Fruit fly (Drosophila melanogaster) whole organism, wandering third instar larva: ENCODE measurements around the gene CG13101.

Experiments used
- Abd-B ChIP-seq: fragments of >200 bp; optimal IDR thresholded peaks from 2 replicates; lab custom pipeline; 2017; ENCODE audit warnings: missing biosample characterization, missing genetic modification characterization
- CG32264 ChIP-seq: fragments of 200-800 bp; sonication (Bioruptor generic); optimal IDR thresholded peaks from 2 replicates; lab custom pipeline; 2016; ENCODE audit warnings: missing biosample characterization, missing genetic modification characterization
- CG9705 ChIP-seq: fragments of 200-800 bp; sonication (Bioruptor generic); optimal IDR thresholded peaks from 2 replicates; lab custom pipeline; 2018; ENCODE audit warnings: missing biosample characterization, mild to moderate bottlenecking, missing genetic modification characterization
- CrebA ChIP-seq: fragments of 200-800 bp; sonication (Bioruptor generic); optimal IDR thresholded peaks from 2 replicates; lab custom pipeline; 2016; ENCODE audit warnings: missing biosample characterization, mild to moderate bottlenecking, missing genetic modification characterization, borderline replicate concordance
- Dfd ChIP-seq: fragments of >200 bp; optimal IDR thresholded peaks from 2 replicates; lab custom pipeline; 2017; ENCODE audit warnings: missing biosample characterization, missing genetic modification characterization
- Dif ChIP-seq: fragments of 200-275, 200-300 bp; sonication (Bioruptor generic); optimal IDR thresholded peaks from 2 replicates; lab custom pipeline; 2018; ENCODE audit warnings: missing biosample characterization, missing genetic modification characterization; ENCODE audit not compliant: partially characterized antibody
- GATAd ChIP-seq: sonication (Bioruptor generic); optimal IDR thresholded peaks from 2 replicates; lab custom pipeline; 2016; ENCODE audit warnings: missing biosample characterization, missing genetic modification characterization
- HLH106 ChIP-seq: fragments of 200-800 bp; optimal IDR thresholded peaks from 3 replicates; lab custom pipeline; 2019; ENCODE audit warnings: missing biosample characterization, mild to moderate bottlenecking, missing genetic modification characterization, moderate library complexity
- Hnf4 ChIP-seq: fragments of 200-800 bp; sonication (Bioruptor generic); optimal IDR thresholded peaks from 2 replicates; lab custom pipeline; 2016; ENCODE audit warnings: missing biosample characterization, mild to moderate bottlenecking, missing genetic modification characterization
- Hr78 ChIP-seq: fragments of >200 bp; optimal IDR thresholded peaks from 2 replicates; lab custom pipeline; 2017; ENCODE audit warnings: missing biosample characterization, missing genetic modification characterization
- Hr83 ChIP-seq: fragments of 200-300 bp; sonication (Bioruptor generic); optimal IDR thresholded peaks from 2 replicates; lab custom pipeline; 2016; ENCODE audit warnings: missing biosample characterization, mild to moderate bottlenecking, missing genetic modification characterization, moderate library complexity; ENCODE audit not compliant: poor library complexity, severe bottlenecking
- Jra ChIP-seq: sonication (Bioruptor generic); optimal IDR thresholded peaks from 2 replicates; lab custom pipeline; 2016; ENCODE audit warnings: missing biosample characterization, missing genetic modification characterization
- Mio ChIP-seq: sonication (Bioruptor generic); optimal IDR thresholded peaks from 2 replicates; lab custom pipeline; 2016; ENCODE audit warnings: missing biosample characterization, missing genetic modification characterization
- Myc ChIP-seq: fragments of >200 bp; optimal IDR thresholded peaks from 2 replicates; lab custom pipeline; 2017
- N ChIP-seq: fragments of >200 bp; optimal IDR thresholded peaks from 2 replicates; lab custom pipeline; 2018; ENCODE audit warnings: missing biosample characterization, missing external identifiers, missing genetic modification characterization
- OdsH ChIP-seq: fragments of 200-800 bp; sonication (Bioruptor generic); optimal IDR thresholded peaks from 2 replicates; lab custom pipeline; 2016; ENCODE audit warnings: missing biosample characterization, mild to moderate bottlenecking, missing genetic modification characterization
- Rel ChIP-seq, 2 experiments: fragments of 200-800 bp; sonication (Bioruptor generic) in 1 of 2; optimal IDR thresholded peaks; 2 replicates in 1 of 2; 3 replicates in 1 of 2; lab custom pipeline; 2016 to 2019; ENCODE audit warnings: mild to moderate bottlenecking in 2 of 2, missing biosample characterization in 2 of 2, missing genetic modification characterization in 2 of 2, moderate library complexity in 1 of 2
- Sp1 ChIP-seq: fragments of 200-800 bp; sonication (Bioruptor generic); optimal IDR thresholded peaks from 3 replicates; lab custom pipeline; 2019; ENCODE audit warnings: missing biosample characterization, mild to moderate bottlenecking, missing genetic modification characterization, moderate library complexity
- Vsx2 ChIP-seq: fragments of 200-300, 225-300 bp; sonication (Bioruptor generic); optimal IDR thresholded peaks from 2 replicates; lab custom pipeline; 2018; ENCODE audit warnings: missing biosample characterization, missing genetic modification characterization; ENCODE audit not compliant: partially characterized antibody
- br ChIP-seq: fragments of 200-800 bp; sonication (Bioruptor generic); optimal IDR thresholded peaks from 2 replicates; lab custom pipeline; 2016; ENCODE audit warnings: missing biosample characterization, missing genetic modification characterization
- brk ChIP-seq: fragments of 200-800 bp; sonication (Bioruptor generic); optimal IDR thresholded peaks from 2 replicates; lab custom pipeline; 2016; ENCODE audit warnings: missing biosample characterization, mild to moderate bottlenecking, missing genetic modification characterization
- dl ChIP-seq, 2 experiments: fragments of 175-275, 200-275 bp in 1 of 2; fragments of 200-275 bp in 1 of 2; sonication (Bioruptor generic); optimal IDR thresholded peaks; lab custom pipeline; 2018; ENCODE audit warnings: mild to moderate bottlenecking in 2 of 2, missing biosample characterization in 2 of 2, missing genetic modification characterization in 2 of 2, moderate library complexity in 2 of 2; ENCODE audit not compliant: partially characterized antibody in 2 of 2, insufficient read depth in 1 of 2
- dmrt93B ChIP-seq: fragments of 200-800 bp; sonication (Bioruptor generic); optimal IDR thresholded peaks from 2 replicates; lab custom pipeline; 2018; ENCODE audit warnings: missing biosample characterization, mild to moderate bottlenecking, missing genetic modification characterization
- dsf ChIP-seq: sonication (Bioruptor generic); optimal IDR thresholded peaks from 2 replicates; lab custom pipeline; 2016; ENCODE audit warnings: missing biosample characterization, missing genetic modification characterization, borderline replicate concordance
- ey ChIP-seq: fragments of 200-800 bp; sonication (Bioruptor generic); optimal IDR thresholded peaks from 2 replicates; lab custom pipeline; 2016; ENCODE audit warnings: missing biosample characterization, missing genetic modification characterization
- foxo ChIP-seq, 2 experiments: fragments of 200-800 bp; sonication (Bioruptor generic); optimal IDR thresholded peaks; 2 replicates in 1 of 2; 3 replicates in 1 of 2; lab custom pipeline; 2016 to 2017; ENCODE audit warnings: missing biosample characterization in 2 of 2, missing genetic modification characterization in 2 of 2
- fru ChIP-seq: fragments of 200-800 bp; sonication (Bioruptor generic); optimal IDR thresholded peaks from 3 replicates; lab custom pipeline; 2016; ENCODE audit warnings: missing biosample characterization, mild to moderate bottlenecking, missing genetic modification characterization
- h ChIP-seq: fragments of 200-800 bp; sonication (Bioruptor generic); optimal IDR thresholded peaks from 3 replicates; lab custom pipeline; 2016; ENCODE audit warnings: missing biosample characterization, mild to moderate bottlenecking, missing genetic modification characterization
- jim ChIP-seq: fragments of 175-275, 200-325 bp; sonication (Bioruptor generic); optimal IDR thresholded peaks from 2 replicates; lab custom pipeline; 2016; ENCODE audit warnings: missing biosample characterization, mild to moderate bottlenecking, missing genetic modification characterization
- lola ChIP-seq: fragments of >200 bp; optimal IDR thresholded peaks from 2 replicates; lab custom pipeline; 2017; ENCODE audit warnings: missing biosample characterization, missing genetic modification characterization
- pan ChIP-seq: fragments of >200 bp; optimal IDR thresholded peaks from 2 replicates; lab custom pipeline; 2017
- psq ChIP-seq: fragments of 200-800 bp; sonication (Bioruptor generic); optimal IDR thresholded peaks from 3 replicates; lab custom pipeline; 2017; ENCODE audit warnings: missing biosample characterization, mild to moderate bottlenecking, missing genetic modification characterization, moderate library complexity
- rgr ChIP-seq: fragments of 200-800 bp; sonication (Bioruptor generic); optimal IDR thresholded peaks from 3 replicates; lab custom pipeline; 2016; ENCODE audit warnings: missing biosample characterization, mild to moderate bottlenecking, missing genetic modification characterization
- sage ChIP-seq: fragments of 200-800 bp; sonication (Bioruptor generic); optimal IDR thresholded peaks from 2 replicates; lab custom pipeline; 2016; ENCODE audit warnings: missing biosample characterization, mild to moderate bottlenecking, missing genetic modification characterization
- sv ChIP-seq: fragments of 200-800 bp; sonication (Bioruptor generic); optimal IDR thresholded peaks from 3 replicates; lab custom pipeline; 2016; ENCODE audit warnings: missing biosample characterization, missing genetic modification characterization
- tai ChIP-seq: sonication (Bioruptor generic); optimal IDR thresholded peaks from 2 replicates; lab custom pipeline; 2016; ENCODE audit warnings: missing biosample characterization, missing genetic modification characterization
- usp ChIP-seq: fragments of >200 bp; optimal IDR thresholded peaks from 2 replicates; lab custom pipeline; 2017; ENCODE audit warnings: missing biosample characterization, missing genetic modification characterization
- woc ChIP-seq: sonication (Bioruptor generic); optimal IDR thresholded peaks from 2 replicates; lab custom pipeline; 2016; ENCODE audit warnings: missing biosample characterization, mild to moderate bottlenecking, missing genetic modification characterization

The CG13101 gene

dm6 chr2L:8984614-8985318, at the start of gene CG13101:
TSS of gene CG13101 (minus strand) at chr2L:8984872.
- no peak for TF ChIP-seq Abd-B
- peak; percentile 88 for TF ChIP-seq tai (GFP tag; lab: Kevin White, UChicago)
- TF ChIP-seq sv (GFP tag; lab: Kevin White, UChicago) = peak; percentile 92
- peak; percentile 92 for TF ChIP-seq CG9705 (GFP tag; lab: Kevin White, UChicago)
- TF ChIP-seq brk = peak; percentile 95
- no peak for TF ChIP-seq pan (lab: Kevin White, UChicago)
- no peak for TF ChIP-seq usp (GFP tag; lab: Kevin White, UChicago)
- peak; percentile 98 for TF ChIP-seq rgr (GFP tag; lab: Kevin White, UChicago)
- TF ChIP-seq CrebA = peak; percentile 34
- peak; percentile 99 for TF ChIP-seq h (GFP tag; lab: Kevin White, UChicago)
- TF ChIP-seq dl (GFP tag; optimal IDR thresholded peaks at IDR 0.05; lab: Kevin White, UChicago; ENCODE audit: insufficient read depth in 1 of 2, partially characterized antibody in 2 of 2) = no peak
- peak; percentile 27 for TF ChIP-seq Dfd
- peak; percentile 90 for TF ChIP-seq dmrt93B (GFP tag; lab: Kevin White, UChicago)
- TF ChIP-seq N (GFP tag; lab: Kevin White, UChicago) = no peak
- TF ChIP-seq fru (GFP tag; lab: Kevin White, UChicago) = peak; percentile 93
- peak; percentile 76 for TF ChIP-seq Mio (GFP tag; lab: Kevin White, UChicago)
- peak; percentile 96 for TF ChIP-seq woc (GFP tag; lab: Kevin White, UChicago)
- TF ChIP-seq br = peak; percentile 96
- TF ChIP-seq jim (GFP tag; lab: Kevin White, UChicago) = no peak
- TF ChIP-seq Hr83 = no peak
- peak; percentile 95 for TF ChIP-seq psq (GFP tag; lab: Kevin White, UChicago)
- peak; percentile 98 for TF ChIP-seq HLH106 (tag; lab: Kevin White, UChicago)
- peak; percentile 97 for TF ChIP-seq Hnf4 (GFP tag; lab: Kevin White, UChicago)
- peak; percentile 95 for TF ChIP-seq sage (GFP tag; lab: Kevin White, UChicago)
- TF ChIP-seq Myc (lab: Kevin White, UChicago) = no peak
- TF ChIP-seq Dif (GFP tag; lab: Kevin White, UChicago) = peak; percentile 31
- TF ChIP-seq CG32264 (GFP tag; lab: Kevin White, UChicago) = peak; percentile 89
- TF ChIP-seq lola (GFP tag; lab: Kevin White, UChicago) = no peak
- peak; percentile 81 for TF ChIP-seq Rel (GFP tag; optimal IDR thresholded peaks at IDR 0.05; lab: Kevin White, UChicago)
- TF ChIP-seq Rel (tag; optimal IDR thresholded peaks at IDR 0.05; lab: Kevin White, UChicago) = peak; percentile 80
- peak; percentile 98 for TF ChIP-seq OdsH (GFP tag; lab: Kevin White, UChicago)
- peak; percentile 72 for TF ChIP-seq GATAd (GFP tag; lab: Kevin White, UChicago)
- TF ChIP-seq Vsx2 (GFP tag; lab: Kevin White, UChicago) = no peak
- TF ChIP-seq dsf (GFP tag; lab: Kevin White, UChicago) = peak; percentile 86
- no peak for TF ChIP-seq Hr78
- TF ChIP-seq ey (GFP tag; lab: Kevin White, UChicago) = peak; percentile 95
- TF ChIP-seq foxo (GFP tag; optimal IDR thresholded peaks at IDR 0.05; lab: Kevin White, UChicago) = peak in 1 of 2 experiments; percentile 97
- peak; percentile 97 for TF ChIP-seq Sp1 (GFP tag; lab: Kevin White, UChicago)
- peak; percentile 96 for TF ChIP-seq Jra (GFP tag; lab: Kevin White, UChicago)

dm6 chr2L:9031736-9032135, 47.1 kb upstream of the CG13101 start, which contains the start of gene CG9582:
TSS of gene CG9582 (minus strand) at chr2L:9031836.
- no peak for TF ChIP-seq Hr78
- no peak for TF ChIP-seq lola (GFP tag; lab: Kevin White, UChicago)
- no peak for TF ChIP-seq fru (GFP tag; lab: Kevin White, UChicago)
- TF ChIP-seq sage (GFP tag; lab: Kevin White, UChicago) = no peak
- TF ChIP-seq tai (GFP tag; lab: Kevin White, UChicago) = no peak
- TF ChIP-seq CrebA = no peak
- TF ChIP-seq woc (GFP tag; lab: Kevin White, UChicago) = no peak
- no peak for TF ChIP-seq OdsH (GFP tag; lab: Kevin White, UChicago)
- TF ChIP-seq CG32264 (GFP tag; lab: Kevin White, UChicago) = no peak
- TF ChIP-seq psq (GFP tag; lab: Kevin White, UChicago) = no peak
- TF ChIP-seq pan (lab: Kevin White, UChicago) = no peak
- TF ChIP-seq Sp1 (GFP tag; lab: Kevin White, UChicago) = no peak
- no peak for TF ChIP-seq brk
- no peak for TF ChIP-seq ey (GFP tag; lab: Kevin White, UChicago)
- no peak for TF ChIP-seq HLH106 (tag; lab: Kevin White, UChicago)
- TF ChIP-seq jim (GFP tag; lab: Kevin White, UChicago) = no peak
